Fruit fly (Drosophila melanogaster) whole organism, prepupa: ENCODE data around the gene CG18284.

Source experiments
- Blimp-1 ChIP-seq: fragments of 200-800 bp; sonication (Bioruptor generic); optimal IDR thresholded peaks from 3 replicates; lab custom pipeline; 2017; ENCODE audit warnings: missing biosample characterization, missing genetic modification characterization, mild to moderate bottlenecking, moderate library complexity, missing genetic modification reagents
- CG10631 ChIP-seq: fragments of 200-800 bp; sonication (Bioruptor generic); optimal IDR thresholded peaks from 2 replicates; lab custom pipeline; 2016; ENCODE audit warnings: missing biosample characterization, missing genetic modification characterization
- CG10669 ChIP-seq: fragments of 200-800 bp; sonication (Bioruptor generic); optimal IDR thresholded peaks from 3 replicates; lab custom pipeline; 2018; ENCODE audit warnings: missing biosample characterization, mild to moderate bottlenecking, missing genetic modification characterization, moderate library complexity
- CG11294 ChIP-seq: fragments of 200-800 bp; sonication (Bioruptor generic); IDR thresholded peaks from 2 replicates; pipeline ENCODE4 v1.3.6; 2022; ENCODE audit warnings: missing biosample characterization, missing genetic modification characterization
- CG11902 ChIP-seq: fragments of 200-800 bp; sonication (Bioruptor generic); optimal IDR thresholded peaks from 3 replicates; lab custom pipeline; 2016; ENCODE audit warnings: missing biosample characterization, missing genetic modification characterization
- CG1621 ChIP-seq: fragments of 200-800 bp; sonication (Bioruptor generic); optimal IDR thresholded peaks from 3 replicates; lab custom pipeline; 2018; ENCODE audit warnings: missing biosample characterization, mild to moderate bottlenecking, missing genetic modification characterization
- CG3032 ChIP-seq: fragments of 200-800 bp; optimal IDR thresholded peaks from 2 replicates; lab custom pipeline; 2019; ENCODE audit warnings: missing biosample characterization, mild to moderate bottlenecking, missing genetic modification characterization, moderate library complexity
- CG31627 ChIP-seq: fragments of 200-800 bp; sonication (Bioruptor generic); optimal IDR thresholded peaks from 3 replicates; lab custom pipeline; 2016; ENCODE audit warnings: missing biosample characterization, missing genetic modification characterization
- CG32006 ChIP-seq: fragments of 200-800 bp; sonication (Bioruptor generic); optimal IDR thresholded peaks from 3 replicates; lab custom pipeline; 2017; ENCODE audit warnings: missing biosample characterization, mild to moderate bottlenecking, missing genetic modification characterization
- CG4318 ChIP-seq: fragments of 200-800 bp; sonication (Bioruptor generic); optimal IDR thresholded peaks from 3 replicates; lab custom pipeline; 2017; ENCODE audit warnings: missing biosample characterization, mild to moderate bottlenecking, missing genetic modification characterization
- CG6163 ChIP-seq: fragments of 200-800 bp; sonication (Bioruptor generic); IDR thresholded peaks from 3 replicates; pipeline ENCODE4 v1.3.6; 2022; ENCODE audit warnings: missing biosample characterization, missing genetic modification characterization
- CG6276 ChIP-seq: fragments of 200-800 bp; sonication (Bioruptor generic); optimal IDR thresholded peaks from 2 replicates; lab custom pipeline; 2017; ENCODE audit warnings: missing biosample characterization, mild to moderate bottlenecking, missing genetic modification characterization
- CG6792 ChIP-seq: fragments of 200-800 bp; sonication (Bioruptor generic); optimal IDR thresholded peaks from 3 replicates; lab custom pipeline; 2016; ENCODE audit warnings: missing biosample characterization, missing genetic modification characterization
- CG6808 ChIP-seq: fragments of 200-800 bp; sonication (Bioruptor generic); optimal IDR thresholded peaks from 3 replicates; lab custom pipeline; 2017; ENCODE audit warnings: missing biosample characterization, missing genetic modification characterization, mild to moderate bottlenecking, moderate library complexity, missing genetic modification reagents
- CG6854 ChIP-seq: fragments of 200-800 bp; sonication (Bioruptor generic); optimal IDR thresholded peaks from 2 replicates; lab custom pipeline; 2017; ENCODE audit warnings: missing biosample characterization, mild to moderate bottlenecking, missing genetic modification characterization
- CG7368 ChIP-seq: fragments of 200-800 bp; sonication (Bioruptor generic); optimal IDR thresholded peaks from 3 replicates; lab custom pipeline; 2016; ENCODE audit warnings: missing biosample characterization, missing genetic modification characterization
- CG8119 ChIP-seq: fragments of 200-800 bp; sonication (Bioruptor generic); IDR thresholded peaks from 3 replicates; pipeline ENCODE4 v1.3.6; 2022; ENCODE audit warnings: missing biosample characterization, missing genetic modification characterization
- CG8319 ChIP-seq: fragments of 200-800 bp; sonication (Bioruptor generic); optimal IDR thresholded peaks from 3 replicates; lab custom pipeline; 2016; ENCODE audit warnings: missing biosample characterization, missing genetic modification characterization
- Eip75B ChIP-seq: fragments of 200-800 bp; sonication (Bioruptor generic); optimal IDR thresholded peaks from 3 replicates; lab custom pipeline; 2016; ENCODE audit warnings: missing biosample characterization, missing genetic modification characterization
- Eip78C ChIP-seq: fragments of 200-800 bp; sonication (Bioruptor generic); peaks from one replicate; lab custom pipeline; 2016; ENCODE audit warnings: missing biosample characterization, missing genetic modification characterization
- Eip93F ChIP-seq: fragments of 200-800 bp; sonication (Bioruptor generic); optimal IDR thresholded peaks from 2 replicates; lab custom pipeline; 2016; ENCODE audit warnings: missing biosample characterization, mild to moderate bottlenecking, missing genetic modification characterization
- Ets21C ChIP-seq: fragments of 200-800 bp; sonication (Bioruptor generic); optimal IDR thresholded peaks from 3 replicates; lab custom pipeline; 2016; ENCODE audit warnings: missing biosample characterization, missing genetic modification characterization
- Ets96B ChIP-seq: fragments of 200-800 bp; optimal IDR thresholded peaks from 2 replicates; lab custom pipeline; 2019; ENCODE audit warnings: missing biosample characterization, mild to moderate bottlenecking, missing genetic modification characterization, moderate library complexity
- Gug ChIP-seq: fragments of 200-800 bp; sonication (Bioruptor generic); IDR thresholded peaks from 2 replicates; pipeline ENCODE4 v1.3.6; 2022; ENCODE audit warnings: missing biosample characterization, missing genetic modification characterization
- Hr38 ChIP-seq: sonication (Bioruptor generic); optimal IDR thresholded peaks from 2 replicates; lab custom pipeline; 2016; ENCODE audit warnings: missing biosample characterization, missing genetic modification characterization
- Hr39 ChIP-seq: fragments of 200-800 bp; sonication (Bioruptor generic); optimal IDR thresholded peaks from 2 replicates; lab custom pipeline; 2016; ENCODE audit warnings: missing biosample characterization, missing genetic modification characterization
- Hr4 ChIP-seq: fragments of 200-800 bp; sonication (Bioruptor generic); optimal IDR thresholded peaks from 3 replicates; lab custom pipeline; 2016; ENCODE audit warnings: missing biosample characterization, missing genetic modification characterization
- Lpt ChIP-seq: fragments of 200-800 bp; sonication (Bioruptor generic); optimal IDR thresholded peaks from 3 replicates; lab custom pipeline; 2016; ENCODE audit warnings: missing biosample characterization, missing genetic modification characterization
- Met ChIP-seq: fragments of 200-800 bp; sonication (Bioruptor generic); optimal IDR thresholded peaks from 3 replicates; lab custom pipeline; 2016; ENCODE audit warnings: missing biosample characterization, missing genetic modification characterization
- OdsH ChIP-seq: fragments of 200-800 bp; sonication (Bioruptor generic); optimal IDR thresholded peaks from 3 replicates; lab custom pipeline; 2016; ENCODE audit warnings: missing biosample characterization, missing genetic modification characterization
- Sox102F ChIP-seq: fragments of 200-800 bp; sonication (Bioruptor generic); optimal IDR thresholded peaks from 2 replicates; lab custom pipeline; 2016; ENCODE audit warnings: missing biosample characterization, mild to moderate bottlenecking, missing genetic modification characterization
- Sox14 ChIP-seq: fragments of 200-800 bp; sonication (Bioruptor generic); optimal IDR thresholded peaks from 3 replicates; lab custom pipeline; 2016; ENCODE audit warnings: missing biosample characterization, missing genetic modification characterization
- Sox15 ChIP-seq: fragments of 200-800 bp; sonication (Bioruptor generic); optimal IDR thresholded peaks from 3 replicates; lab custom pipeline; 2016; ENCODE audit warnings: missing biosample characterization, missing genetic modification characterization
- acj6 ChIP-seq: fragments of 200-800 bp; sonication (Bioruptor generic); optimal IDR thresholded peaks from 3 replicates; lab custom pipeline; 2016; ENCODE audit warnings: missing biosample characterization, missing genetic modification characterization
- cyc ChIP-seq: fragments of 200-800 bp; sonication (Bioruptor generic); optimal IDR thresholded peaks from 3 replicates; lab custom pipeline; 2016; ENCODE audit warnings: missing biosample characterization, missing genetic modification characterization
- dac ChIP-seq: fragments of 200-800 bp; sonication (Bioruptor generic); optimal IDR thresholded peaks from 2 replicates; lab custom pipeline; 2017; ENCODE audit warnings: missing biosample characterization, mild to moderate bottlenecking, missing genetic modification characterization
- dsx ChIP-seq: fragments of 200-800 bp; optimal IDR thresholded peaks from 3 replicates; lab custom pipeline; 2019; ENCODE audit warnings: missing biosample characterization, mild to moderate bottlenecking, missing genetic modification characterization, moderate library complexity; ENCODE audit not compliant: poor library complexity, severe bottlenecking
- eg ChIP-seq: fragments of 200-800 bp; sonication (Bioruptor generic); IDR thresholded peaks from 3 replicates; pipeline ENCODE4 v1.3.6; 2022; ENCODE audit warnings: missing biosample characterization, missing genetic modification characterization
- esn ChIP-seq: fragments of 200-800 bp; sonication (Bioruptor generic); optimal IDR thresholded peaks from 2 replicates; lab custom pipeline; 2016; ENCODE audit warnings: missing biosample characterization, mild to moderate bottlenecking, missing genetic modification characterization, moderate library complexity
- fd59A ChIP-seq: fragments of 200-800 bp; sonication (Bioruptor generic); optimal IDR thresholded peaks from 2 replicates; lab custom pipeline; 2017; ENCODE audit warnings: missing biosample characterization, mild to moderate bottlenecking, missing genetic modification characterization, missing genetic modification reagents
- fkh ChIP-seq: fragments of 200-800 bp; sonication (Bioruptor generic); optimal IDR thresholded peaks from 3 replicates; lab custom pipeline; 2017; ENCODE audit warnings: missing biosample characterization, mild to moderate bottlenecking, missing genetic modification characterization, moderate library complexity
- lz ChIP-seq: fragments of 200-800 bp; sonication (Bioruptor generic); optimal IDR thresholded peaks from 3 replicates; lab custom pipeline; 2016; ENCODE audit warnings: missing biosample characterization, missing genetic modification characterization
- net ChIP-seq: fragments of 200-800 bp; sonication (Bioruptor generic); optimal IDR thresholded peaks from 3 replicates; lab custom pipeline; 2016; ENCODE audit warnings: missing biosample characterization, missing genetic modification characterization
- pdm3 ChIP-seq: fragments of 200-800 bp; sonication (Bioruptor generic); optimal IDR thresholded peaks from 3 replicates; lab custom pipeline; 2016; ENCODE audit warnings: missing biosample characterization, missing genetic modification characterization
- salr ChIP-seq, 2 experiments: fragments of 200-800 bp; sonication (Bioruptor generic); optimal IDR thresholded peaks; 3 replicates each; lab custom pipeline; 2016 to 2018; ENCODE audit warnings: missing biosample characterization in 2 of 2, missing genetic modification characterization in 2 of 2, mild to moderate bottlenecking in 1 of 2
- ss ChIP-seq, 2 experiments: fragments of 200-800 bp; sonication (Bioruptor generic); optimal IDR thresholded peaks; 2 replicates in 1 of 2; 3 replicates in 1 of 2; lab custom pipeline; 2017 to 2018; ENCODE audit warnings: mild to moderate bottlenecking in 2 of 2, missing biosample characterization in 2 of 2, missing genetic modification characterization in 2 of 2, moderate library complexity in 1 of 2
- svp ChIP-seq: fragments of 200-800 bp; sonication (Bioruptor generic); peaks from one replicate; lab custom pipeline; 2016; ENCODE audit warnings: missing biosample characterization, missing genetic modification characterization
- topi ChIP-seq: fragments of 200-800 bp; sonication (Bioruptor generic); optimal IDR thresholded peaks from 3 replicates; lab custom pipeline; 2016; ENCODE audit warnings: missing biosample characterization, missing genetic modification characterization
- vri ChIP-seq: fragments of 200-800 bp; sonication (Bioruptor generic); optimal IDR thresholded peaks from 3 replicates; lab custom pipeline; 2016; ENCODE audit warnings: missing biosample characterization, mild to moderate bottlenecking, missing genetic modification characterization

CG18284 gene

DNA sequence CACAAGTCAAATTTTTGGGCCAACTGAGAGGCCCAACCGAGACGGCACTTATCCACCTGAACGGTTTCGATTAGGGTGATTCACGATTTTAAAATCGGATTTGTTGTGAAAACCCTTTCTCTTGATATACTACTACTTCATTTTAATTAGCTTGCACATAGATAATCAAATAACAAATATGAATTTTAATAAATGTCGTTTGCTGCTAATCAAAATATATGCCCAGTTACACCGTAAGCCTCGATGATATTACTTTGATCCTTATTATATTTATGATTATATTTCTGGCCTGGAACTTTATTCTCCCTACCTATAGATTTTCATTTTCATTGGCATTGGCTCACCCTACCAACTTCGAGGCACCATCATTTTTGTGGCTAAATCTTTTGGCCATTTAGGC, 27.9 kb upstream of the CG18284 start (continued):
- TF ChIP-seq eg (GFP tag; lab: Robert Waterston, UW) = peak; percentile 49; the same call in 2 of the 3 replicates
- TF ChIP-seq CG11294 (GFP tag; lab: Robert Waterston, UW) = no peak
- peak; percentile 72 for TF ChIP-seq Sox102F (GFP tag; lab: Kevin White, UChicago)
- TF ChIP-seq CG10631 (GFP tag; lab: Kevin White, UChicago) = peak; percentile 63
- TF ChIP-seq fd59A (GFP tag; lab: Kevin White, UChicago) = peak; percentile 56
- TF ChIP-seq fkh (GFP tag; lab: Kevin White, UChicago) = no peak
- peak; percentile 36 for TF ChIP-seq Hr4 (GFP tag; lab: Kevin White, UChicago)
- TF ChIP-seq ss (GFP tag; optimal IDR thresholded peaks at IDR 0.05; lab: Kevin White, UChicago) = peak; percentile 6 to 44
- peak; percentile 69 for TF ChIP-seq OdsH (GFP tag; lab: Kevin White, UChicago)
- peak; percentile 48; the same call in 1 of the 3 replicates for TF ChIP-seq CG6163
- TF ChIP-seq CG3032 (tag; lab: Kevin White, UChicago) = peak; percentile 55
- no peak for TF ChIP-seq dac (GFP tag; lab: Kevin White, UChicago)
- peak; percentile 55 for TF ChIP-seq Hr39
- TF ChIP-seq CG6276 (GFP tag; lab: Kevin White, UChicago) = no peak
- peak; percentile 62 for TF ChIP-seq net (GFP tag; lab: Kevin White, UChicago)
- no peak for TF ChIP-seq Gug
- TF ChIP-seq CG8319 (GFP tag; lab: Kevin White, UChicago) = peak; percentile 36
- TF ChIP-seq lz (GFP tag; lab: Kevin White, UChicago) = peak; percentile 66
- TF ChIP-seq Ets96B (tag; lab: Kevin White, UChicago) = peak; percentile 59
- peak; percentile 50 for TF ChIP-seq Blimp-1 (GFP tag; lab: Kevin White, UChicago)
- peak; percentile 54 for TF ChIP-seq CG32006
- TF ChIP-seq CG4318 (GFP tag; lab: Kevin White, UChicago) = peak; percentile 15
- peak; percentile 66 for TF ChIP-seq pdm3
- peak; percentile 71 for TF ChIP-seq topi (GFP tag; lab: Kevin White, UChicago)
- peak; percentile 39 for TF ChIP-seq Ets21C (GFP tag; lab: Kevin White, UChicago)
- TF ChIP-seq Eip78C (GFP tag; lab: Kevin White, UChicago) = peak; percentile 92
- peak; percentile 79 for TF ChIP-seq esn
- peak; percentile 15 for TF ChIP-seq CG1621
- no peak for TF ChIP-seq CG11902
- TF ChIP-seq CG7368 (GFP tag; lab: Kevin White, UChicago) = peak; percentile 30
- TF ChIP-seq CG10669 = peak; percentile 47
- no peak for TF ChIP-seq Hr38 (GFP tag; lab: Kevin White, UChicago)
- TF ChIP-seq dsx (GFP tag; lab: Kevin White, UChicago) = peak; percentile 40
- peak; percentile 62 for TF ChIP-seq vri (GFP tag; lab: Kevin White, UChicago)
- TF ChIP-seq acj6 (GFP tag; lab: Kevin White, UChicago) = peak; percentile 66
- TF ChIP-seq Lpt (GFP tag; lab: Kevin White, UChicago) = no peak
- TF ChIP-seq CG6854 (GFP tag; lab: Kevin White, UChicago) = peak; percentile 37
- no peak for TF ChIP-seq salr (GFP tag; optimal IDR thresholded peaks at IDR 0.05; lab: Kevin White, UChicago)
- TF ChIP-seq, all 60 proteins: peak for 48

DNA sequence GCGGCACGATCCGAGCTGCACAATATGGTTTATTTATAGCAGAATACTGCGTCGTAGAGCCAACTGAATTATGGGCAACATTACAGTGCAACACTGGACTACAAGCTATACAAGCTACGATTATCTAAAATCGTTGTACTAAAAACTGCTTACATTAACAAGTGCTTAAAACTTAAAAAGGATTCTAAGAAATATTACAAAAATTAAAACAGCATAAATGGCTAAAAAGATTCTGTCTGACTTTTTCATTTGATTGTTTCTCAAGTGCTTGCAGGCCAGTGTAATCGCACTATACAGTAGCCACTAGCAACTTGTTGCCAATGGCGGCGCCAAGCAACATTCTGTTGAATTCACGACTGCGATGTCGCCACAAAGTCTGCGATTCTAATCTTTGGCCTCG, 27.0 kb upstream of the CG18284 start:
- peak; percentile 87 for TF ChIP-seq Sox14 (GFP tag; lab: Kevin White, UChicago)
- TF ChIP-seq Hr39 = peak; percentile 53
- peak; percentile 57 for TF ChIP-seq Met (GFP tag; lab: Kevin White, UChicago)
- TF ChIP-seq CG31627 (GFP tag; lab: Kevin White, UChicago) = peak; percentile 43
- TF ChIP-seq fkh (GFP tag; lab: Kevin White, UChicago) = no peak
- TF ChIP-seq Eip78C (GFP tag; lab: Kevin White, UChicago) = peak; percentile 96
- peak; percentile 94 for TF ChIP-seq Gug
- peak; percentile 44 for TF ChIP-seq cyc (GFP tag; lab: Kevin White, UChicago)
- TF ChIP-seq CG8319 (GFP tag; lab: Kevin White, UChicago) = peak; percentile 60
- TF ChIP-seq Hr4 (GFP tag; lab: Kevin White, UChicago) = peak; percentile 86
- TF ChIP-seq CG32006 = peak; percentile 88
- peak; percentile 80 for TF ChIP-seq CG6792 (GFP tag; lab: Kevin White, UChicago)
- TF ChIP-seq CG11902 = peak; percentile 31
- peak; percentile 86 for TF ChIP-seq acj6 (GFP tag; lab: Kevin White, UChicago)
- peak; percentile 92 for TF ChIP-seq CG11294 (GFP tag; lab: Robert Waterston, UW)
- peak; percentile 96 for TF ChIP-seq eg (GFP tag; lab: Robert Waterston, UW)
- peak; percentile 84 for TF ChIP-seq CG6276 (GFP tag; lab: Kevin White, UChicago)
- TF ChIP-seq CG8119 (GFP tag; lab: Robert Waterston, UW) = peak; percentile 94
- TF ChIP-seq CG4318 (GFP tag; lab: Kevin White, UChicago) = peak; percentile 72
- TF ChIP-seq net (GFP tag; lab: Kevin White, UChicago) = peak; percentile 86
- peak; percentile 56 for TF ChIP-seq Sox15
- TF ChIP-seq Eip93F (GFP tag; lab: Kevin White, UChicago) = no peak
- peak; percentile 84 for TF ChIP-seq Eip75B (GFP tag; lab: Kevin White, UChicago)
- TF ChIP-seq CG6854 (GFP tag; lab: Kevin White, UChicago) = no peak
- TF ChIP-seq CG6808 = peak; percentile 85
- peak; percentile 58 for TF ChIP-seq svp (GFP tag; lab: Kevin White, UChicago)
